Fruit fly (Drosophila melanogaster): ENCODE data around the gene mrt.

mrt gene

dm6 chr3R:27263434-27264215 is 18.8 kb downstream of the mrt start, which contains the start of gene woc (continued):
- TF ChIP-seq grau (tag; optimal IDR thresholded peaks at IDR 0.05) (no peak), vvl (GFP tag; IDR thresholded peaks at IDR 0.05) (peak; percentile 45), Dfd (GFP tag; optimal IDR thresholded peaks at IDR 0.05) (no peak), CG12942 (GFP tag; optimal IDR thresholded peaks at IDR 0.05) (no peak), H15 (GFP tag; IDR thresholded peaks at IDR 0.05) (no peak), CG30020 (tag; optimal IDR thresholded peaks at IDR 0.05) (no peak), pb (GFP tag; optimal IDR thresholded peaks at IDR 0.05) (peak; percentile 43), Gsc (GFP tag; IDR thresholded peaks at IDR 0.05) (no peak), CG11695 (GFP tag; IDR thresholded peaks at IDR 0.05) (peak; percentile 85; the same call in 2 of the 3 replicates), sisA (GFP tag; IDR thresholded peaks at IDR 0.05) (peak; percentile 60), CG10147 (GFP tag; optimal IDR thresholded peaks at IDR 0.05) (no peak), tap (tag; optimal IDR thresholded peaks at IDR 0.05) (no peak), Hmx (GFP tag; optimal IDR thresholded peaks at IDR 0.05) (no peak), CG14965 (GFP tag; optimal IDR thresholded peaks at IDR 0.05; ENCODE audit: borderline replicate concordance) (no peak), danr (GFP tag; IDR thresholded peaks at IDR 0.05) (peak; percentile 60; the same call in 1 of the 2 replicates), gce (GFP tag; IDR thresholded peaks at IDR 0.05) (no peak), Jarid2 (GFP tag; optimal IDR thresholded peaks at IDR 0.05) (no peak), CG16815 (GFP tag; optimal IDR thresholded peaks at IDR 0.05) (peak; percentile 51), CG16863 (GFP tag; optimal IDR thresholded peaks at IDR 0.05) (peak; percentile 64), ATbp (GFP tag; optimal IDR thresholded peaks at IDR 0.05) (no peak), CG17568 (GFP tag; optimal IDR thresholded peaks at IDR 0.05) (no peak), CG7271 (tag; optimal IDR thresholded peaks at IDR 0.05) (no peak), NFAT (GFP tag; IDR thresholded peaks at IDR 0.05) (peak; percentile 55; the same call in 1 of the 2 replicates), CG6254 (GFP tag; optimal IDR thresholded peaks at IDR 0.05) (no peak), usp (GFP tag; optimal IDR thresholded peaks at IDR 0.05) (no peak), CG10431 (GFP tag; optimal IDR thresholded peaks at IDR 0.05) (no peak), Hsf (GFP tag; optimal IDR thresholded peaks at IDR 0.05) (peak; percentile 54), rib (GFP tag; IDR thresholded peaks at IDR 0.05) (no peak; the same call in 1 of the 2 replicates), CG32532 (GFP tag; IDR thresholded peaks at IDR 0.05) (peak; percentile 68; the same call in 1 of the 2 replicates), hth (optimal IDR thresholded peaks at IDR 0.05) (no peak), MTF-1 (GFP tag; optimal IDR thresholded peaks at IDR 0.05; ENCODE audit: borderline replicate concordance) (no peak), twi (tag; optimal IDR thresholded peaks at IDR 0.05) (no peak), dpn (GFP tag; optimal IDR thresholded peaks at IDR 0.05) (peak; percentile 41 to 54), CG4360 (GFP tag; IDR thresholded peaks at IDR 0.05) (no peak), br (optimal IDR thresholded peaks at IDR 0.05) (no peak), CG31365 (tag; optimal IDR thresholded peaks at IDR 0.05) (no peak), Hmr (GFP tag; optimal IDR thresholded peaks at IDR 0.05) (peak; percentile 43), sim (GFP tag; IDR thresholded peaks at IDR 0.05) (no peak), CG34422 (GFP tag; IDR thresholded peaks at IDR 0.05) (peak; percentile 96), C15 (GFP tag; IDR thresholded peaks at IDR 0.05) (no peak), CG10274 (GFP tag; optimal IDR thresholded peaks at IDR 0.05) (no peak), zfh2 (GFP tag; optimal IDR thresholded peaks at IDR 0.05) (peak; percentile 71), CG18476 (GFP tag; optimal IDR thresholded peaks at IDR 0.05) (no peak), Dp (GFP tag; optimal IDR thresholded peaks at IDR 0.05) (peak; percentile 76), CkIIα-i1 (GFP tag; IDR thresholded peaks at IDR 0.05) (no peak), CG17186 (GFP tag; optimal IDR thresholded peaks at IDR 0.05) (peak; percentile 88), bab2 (GFP tag; optimal IDR thresholded peaks at IDR 0.05) (peak; percentile 46), Ets97D (GFP tag; optimal IDR thresholded peaks at IDR 0.05) (peak; percentile 76), cwo (GFP tag; optimal IDR thresholded peaks at IDR 0.05) (peak; percentile 57), Hr3 (GFP tag; optimal IDR thresholded peaks at IDR 0.05) (peak; percentile 38), CG12155 (GFP tag; optimal IDR thresholded peaks at IDR 0.05) (no peak)
